Fruit fly (Drosophila melanogaster): Measurements from ENCODE around the gene CG5274.

Gene CG5274

DNA sequence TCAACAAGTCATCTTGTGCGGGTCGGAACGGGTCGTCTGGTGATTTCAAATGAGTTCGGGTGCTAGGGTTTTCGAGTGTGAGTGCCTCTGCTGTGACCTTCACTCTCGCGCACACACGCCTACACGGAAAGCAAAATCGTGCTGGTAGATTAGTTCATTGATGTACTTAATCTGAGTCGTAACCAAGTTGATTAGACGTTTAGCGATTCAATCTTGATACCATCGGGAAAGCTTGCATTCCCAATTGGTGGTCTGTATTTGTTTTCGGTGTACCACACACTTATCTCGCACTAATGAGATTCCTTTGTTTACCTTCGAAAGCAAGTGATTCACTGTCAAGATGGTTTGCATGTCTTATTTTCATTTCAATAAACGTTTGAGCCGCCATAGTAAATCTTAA lies 38.5 kb downstream of the CG5274 start (continued):
- no peak for TF ChIP-seq CG34224 (GFP tag; IDR thresholded peaks at IDR 0.05; ENCODE audit: partially characterized antibody)
- TF ChIP-seq NC2β (GFP tag; optimal IDR thresholded peaks at IDR 0.05): peak; percentile 6
- TF ChIP-seq CG12769 (tag; optimal IDR thresholded peaks at IDR 0.05): peak; percentile 87
- no peak for TF ChIP-seq D19B (GFP tag; optimal IDR thresholded peaks at IDR 0.05)
- TF ChIP-seq slbo (GFP tag; IDR thresholded peaks at IDR 0.05): peak; percentile 57
- TF ChIP-seq vvl (GFP tag; IDR thresholded peaks at IDR 0.05): peak; percentile 69
- peak; percentile 24 for TF ChIP-seq CG13894 (tag; optimal IDR thresholded peaks at IDR 0.05)
- no peak for TF ChIP-seq br (optimal IDR thresholded peaks at IDR 0.05)
- TF ChIP-seq CG14441 (GFP tag; IDR thresholded peaks at IDR 0.05): peak; percentile 60; the same call in 1 of the 2 replicates
- peak; percentile 34 for TF ChIP-seq CG12219 (GFP tag; optimal IDR thresholded peaks at IDR 0.05)
- peak; percentile 57; the same call in 1 of the 3 replicates for TF ChIP-seq CG34422 (GFP tag; IDR thresholded peaks at IDR 0.05)
- TF ChIP-seq CG3407 (GFP tag; optimal IDR thresholded peaks at IDR 0.05): no peak
- TF ChIP-seq CG14050 (GFP tag; IDR thresholded peaks at IDR 0.05): no peak
- no peak for TF ChIP-seq Mes4 (GFP tag; optimal IDR thresholded peaks at IDR 0.05)
- no peak for TF ChIP-seq CG8944 (GFP tag; optimal IDR thresholded peaks at IDR 0.05)
- TF ChIP-seq CG2120 (GFP tag; optimal IDR thresholded peaks at IDR 0.05): peak; percentile 76
- TF ChIP-seq Hey (tag; optimal IDR thresholded peaks at IDR 0.05): peak; percentile 21
- TF ChIP-seq cato (GFP tag; optimal IDR thresholded peaks at IDR 0.05; ENCODE audit: borderline replicate concordance): no peak
- TF ChIP-seq nmo (GFP tag; optimal IDR thresholded peaks at IDR 0.05): peak; percentile 0
- TF ChIP-seq CG5245 (GFP tag; optimal IDR thresholded peaks at IDR 0.05): peak; percentile 1
- no peak for TF ChIP-seq Dip2 (GFP tag; IDR thresholded peaks at IDR 0.05)
- TF ChIP-seq vnd (GFP tag; IDR thresholded peaks at IDR 0.05; ENCODE audit: partially characterized antibody): no peak
- 0 out of 2 replicates have a peak, but pooled peaks have one; percentile 32 for TF ChIP-seq Awh (GFP tag; IDR thresholded peaks at IDR 0.05)
- TF ChIP-seq CG15514 (GFP tag; optimal IDR thresholded peaks at IDR 0.05): peak; percentile 40
- TF ChIP-seq seq (GFP tag; IDR thresholded peaks at IDR 0.05): peak; percentile 30; the same call in 1 of the 2 replicates
- 0 out of 3 replicates have a peak, but pooled peaks have one; percentile 36 for TF ChIP-seq Mrtf (GFP tag; IDR thresholded peaks at IDR 0.05)
- TF ChIP-seq CG31224 (GFP tag; IDR thresholded peaks at IDR 0.05): no peak
- peak; percentile 27; the same call in 1 of the 2 replicates for TF ChIP-seq CG31441 (GFP tag; IDR thresholded peaks at IDR 0.05)
- peak; percentile 20 for TF ChIP-seq CG13624 (GFP tag; optimal IDR thresholded peaks at IDR 0.05)
- peak; percentile 35 for TF ChIP-seq Xbp1 (GFP tag; optimal IDR thresholded peaks at IDR 0.05)
- TF ChIP-seq pb (GFP tag; optimal IDR thresholded peaks at IDR 0.05): peak; percentile 47
- peak; percentile 92 for TF ChIP-seq Med (GFP tag)
- peak; percentile 15; the same call in 1 of the 2 replicates for TF ChIP-seq lmd (GFP tag; IDR thresholded peaks at IDR 0.05)
- TF ChIP-seq org-1 (GFP tag; optimal IDR thresholded peaks at IDR 0.05): peak; percentile 36
- peak; percentile 63 for TF ChIP-seq row (GFP tag; IDR thresholded peaks at IDR 0.05)
- peak; percentile 28 for TF ChIP-seq pho (GFP tag; optimal IDR thresholded peaks at IDR 0.05)
- peak; percentile 60; the same call in 1 of the 3 replicates for TF ChIP-seq CG11456 (GFP tag; IDR thresholded peaks at IDR 0.05)
- peak; percentile 12 for TF ChIP-seq CG2712 (tag; optimal IDR thresholded peaks at IDR 0.05)
- TF ChIP-seq CG3281 (GFP tag; optimal IDR thresholded peaks at IDR 0.05): peak; percentile 22
- 0 out of 2 replicates have a peak, but pooled peaks have one; percentile 19 for TF ChIP-seq rib (GFP tag; IDR thresholded peaks at IDR 0.05)
- TF ChIP-seq CG6689 (GFP tag; IDR thresholded peaks at IDR 0.05): peak; percentile 37; the same call in 1 of the 2 replicates
- peak; percentile 4 for TF ChIP-seq CG7556 (GFP tag; optimal IDR thresholded peaks at IDR 0.05)
- peak; percentile 46 for TF ChIP-seq ems (GFP tag; optimal IDR thresholded peaks at IDR 0.05)
- peak; percentile 29 for TF ChIP-seq bab2 (GFP tag; optimal IDR thresholded peaks at IDR 0.05)
- no peak for TF ChIP-seq CG15073 (GFP tag; optimal IDR thresholded peaks at IDR 0.05)
- TF ChIP-seq gcm2 (GFP tag; optimal IDR thresholded peaks at IDR 0.05): no peak
- no peak for TF ChIP-seq CG8290 (GFP tag; optimal IDR thresholded peaks at IDR 0.05)
- TF ChIP-seq CG8290 (tag; optimal IDR thresholded peaks at IDR 0.05): peak in 1 of 2 experiments; percentile 85
- TF ChIP-seq gro (GFP tag; optimal IDR thresholded peaks at IDR 0.05): peak; percentile 73
- peak; percentile 27; the same call in 1 of the 3 replicates for TF ChIP-seq ci (GFP tag; IDR thresholded peaks at IDR 0.05)
- peak; percentile 28 for TF ChIP-seq Fer3 (tag; optimal IDR thresholded peaks at IDR 0.05)
- peak; percentile 44 for TF ChIP-seq NfI (GFP tag; optimal IDR thresholded peaks at IDR 0.05)

Measured in whole organism, embryonic.